Fruit fly (Drosophila melanogaster) whole organism: Measurements from ENCODE around the gene CG31220.

ENCODE experiments used
- CG8478 ChIP-seq: fragments of >200 bp; optimal IDR thresholded peaks from 2 replicates; lab custom pipeline; 2018; ENCODE audit warnings: inconsistent platforms
- EcR ChIP-seq, 2 experiments: fragments of >200 bp; optimal IDR thresholded peaks; 2 replicates each; lab custom pipeline; 2017; ENCODE audit warnings: missing biosample characterization in 2 of 2, missing genetic modification characterization in 2 of 2, missing genetic modification reagents in 2 of 2

DNA sequence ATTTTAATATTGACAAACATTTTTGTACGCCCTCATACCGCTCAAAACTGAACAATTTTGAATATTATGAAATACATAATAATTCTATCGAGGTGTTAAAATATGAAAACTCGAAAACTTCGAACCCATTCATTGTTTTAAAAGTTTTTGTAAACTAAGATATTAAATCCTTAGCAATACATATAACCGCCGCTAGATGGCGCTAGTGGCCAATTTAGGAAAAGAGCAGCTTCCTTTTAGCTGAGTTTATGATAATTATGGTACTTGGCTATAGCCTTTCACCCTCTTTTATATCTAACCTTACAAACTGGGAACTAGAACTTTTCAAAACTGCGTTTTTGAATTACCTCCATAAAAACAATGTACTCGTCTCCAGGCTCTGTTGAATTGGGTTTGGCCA, 8.9 kb downstream of the CG31220 start:
- TF ChIP-seq CG8478 (lab: Kevin White, UChicago) = no peak
- TF ChIP-seq EcR (GFP tag; optimal IDR thresholded peaks at IDR 0.05; lab: Kevin White, UChicago) = no peak
